Worm (Caenorhabditis elegans): ENCODE measurements around the gene clec-140.
A peak's percentile ranks its signal among the peaks of the same experiment; 100 is the strongest.

The clec-140 gene

DNA sequence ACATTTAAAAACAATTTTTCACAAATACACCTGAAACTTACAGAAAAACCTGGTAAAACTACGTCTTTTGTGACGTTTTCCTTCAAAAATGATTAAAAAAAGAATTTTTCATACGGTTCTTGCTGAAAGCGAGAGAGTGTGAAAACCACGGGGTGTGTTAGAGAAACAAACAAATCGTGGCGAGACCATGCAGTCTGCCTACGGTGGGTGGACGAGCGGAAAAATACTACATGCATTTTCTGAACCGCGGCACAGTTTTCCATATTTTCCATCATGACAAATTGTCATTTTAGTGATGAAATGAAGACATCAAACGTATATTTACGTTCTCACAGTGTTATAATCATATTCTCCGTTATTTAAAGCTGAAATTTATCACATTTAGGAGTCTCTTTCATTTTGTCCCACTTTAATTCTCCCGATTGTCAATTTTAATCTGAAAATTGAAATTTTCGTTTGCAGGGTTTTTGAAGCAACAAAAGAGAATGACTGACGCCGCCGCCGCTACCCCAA, 33.6 kb downstream of the clec-140 start, which contains the start of the genes F10G7.9 and tsn-1:
Gene F10G7.9 (minus strand): TSS at position 127 of the 513 bp plus-strand sequence.
Gene tsn-1 (plus strand): TSS at position 463 of the 513 bp plus-strand sequence.
- TF ChIP-seq zag-1 (tag; optimal IDR thresholded peaks at IDR 0.05) (no peak), pha-4 (tag; optimal IDR thresholded peaks at IDR 0.05) (peak; percentile 77), nhr-12 (tag; optimal IDR thresholded peaks at IDR 0.05) (no peak), ceh-16 (tag; optimal IDR thresholded peaks at IDR 0.05) (no peak), fkh-10 (GFP tag; optimal IDR thresholded peaks at IDR 0.05) (no peak), fos-1 (tag; optimal IDR thresholded peaks at IDR 0.05) (no peak), ceh-28 (tag; optimal IDR thresholded peaks at IDR 0.05) (peak; percentile 36), nhr-23 (tag; optimal IDR thresholded peaks at IDR 0.05) (peak; percentile 63), nhr-11 (tag; optimal IDR thresholded peaks at IDR 0.05) (no peak), eor-1 (tag; optimal IDR thresholded peaks at IDR 0.05) (no peak), elt-1 (tag; optimal IDR thresholded peaks at IDR 0.05) (no peak), pqm-1 (tag; optimal IDR thresholded peaks at IDR 0.05) (peak; percentile 48), nfya-1 (tag; optimal IDR thresholded peaks at IDR 0.05; ENCODE audit: insufficient read depth) (peak; percentile 92), lin-15B (tag; optimal IDR thresholded peaks at IDR 0.05) (peak; percentile 82), nhr-25 (tag; optimal IDR thresholded peaks at IDR 0.05) (peak; percentile 81), ama-1 (optimal IDR thresholded peaks at IDR 0.05) (no peak), lin-39 (tag; optimal IDR thresholded peaks at IDR 0.05) (no peak), aly-2 (tag; optimal IDR thresholded peaks at IDR 0.05) (no peak), nhr-43 (tag; optimal IDR thresholded peaks at IDR 0.05; ENCODE audit: poor library complexity, severe bottlenecking) (peak; percentile 29), elt-3 (tag; optimal IDR thresholded peaks at IDR 0.05) (no peak), ceh-9 (tag; optimal IDR thresholded peaks at IDR 0.05) (no peak), ceh-82 (tag; optimal IDR thresholded peaks at IDR 0.05) (no peak), fkh-2 (tag; optimal IDR thresholded peaks at IDR 0.05) (no peak), unc-62 (GFP tag; optimal IDR thresholded peaks at IDR 0.05) (no peak), jun-1 (tag; optimal IDR thresholded peaks at IDR 0.05) (no peak), sea-2 (GFP tag; optimal IDR thresholded peaks at IDR 0.05) (no peak), lsy-12 (tag; optimal IDR thresholded peaks at IDR 0.05) (peak; percentile 83), elt-2 (tag; optimal IDR thresholded peaks at IDR 0.05) (peak; percentile 68), snpc-4 (tag; optimal IDR thresholded peaks at IDR 0.05) (no peak), egl-5 (tag; optimal IDR thresholded peaks at IDR 0.05) (no peak), mml-1 (tag; optimal IDR thresholded peaks at IDR 0.05) (no peak), ztf-4 (tag; optimal IDR thresholded peaks at IDR 0.05) (no peak), egl-27 (tag; optimal IDR thresholded peaks at IDR 0.05) (no peak), skn-1 (tag; optimal IDR thresholded peaks at IDR 0.05) (peak; percentile 75), nhr-77 (tag; optimal IDR thresholded peaks at IDR 0.05) (no peak), ztf-11 (tag; optimal IDR thresholded peaks at IDR 0.05) (no peak), nhr-28 (tag; optimal IDR thresholded peaks at IDR 0.05) (no peak), nhr-237 (tag; optimal IDR thresholded peaks at IDR 0.05) (no peak), daf-12 (tag; optimal IDR thresholded peaks at IDR 0.05) (no peak), nhr-76 (tag; optimal IDR thresholded peaks at IDR 0.05) (no peak), unc-39 (tag; optimal IDR thresholded peaks at IDR 0.05) (no peak), R02D3.7 (tag; optimal IDR thresholded peaks at IDR 0.05) (no peak), mdl-1 (tag; optimal IDR thresholded peaks at IDR 0.05) (no peak), tbx-2 (tag; optimal IDR thresholded peaks at IDR 0.05) (no peak), ZK546.5 (tag; optimal IDR thresholded peaks at IDR 0.05) (no peak), nhr-67 (tag; optimal IDR thresholded peaks at IDR 0.05) (no peak), hmg-11 (tag; optimal IDR thresholded peaks at IDR 0.05) (peak; percentile 61)
